Fruit fly (Drosophila melanogaster): ENCODE results near the gene CG9692.

The CG9692 gene

DNA sequence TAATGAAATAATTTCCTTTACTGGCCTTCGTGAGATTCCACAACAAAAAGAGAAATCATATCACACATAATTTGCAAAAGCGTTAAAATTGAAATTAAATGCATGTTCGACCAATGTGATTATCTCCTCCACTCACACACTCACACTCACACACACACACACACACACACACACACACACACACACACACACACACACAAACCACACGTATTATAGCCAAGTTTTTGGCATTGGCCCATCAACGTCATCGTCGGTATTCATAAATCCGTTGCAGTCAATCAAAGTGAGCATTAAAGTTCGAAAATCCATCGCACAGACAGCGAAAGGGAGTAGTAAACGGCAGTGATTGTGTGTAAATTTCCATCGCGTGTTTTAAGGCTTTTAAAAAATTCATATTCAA is 14.7 kb upstream of the CG9692 start:
- TF ChIP-seq CG4854 (GFP tag; optimal IDR thresholded peaks at IDR 0.05), result no peak
- peak; percentile 7 for TF ChIP-seq abd-A (tag; optimal IDR thresholded peaks at IDR 0.05)
- TF ChIP-seq peb (GFP tag; IDR thresholded peaks at IDR 0.05), result no peak
- TF ChIP-seq CG10431 (GFP tag; optimal IDR thresholded peaks at IDR 0.05), result no peak
- TF ChIP-seq CG17385 (GFP tag; optimal IDR thresholded peaks at IDR 0.05), result no peak
- TF ChIP-seq gsb-n (tag; optimal IDR thresholded peaks at IDR 0.05), result no peak
- TF ChIP-seq bsh (GFP tag; optimal IDR thresholded peaks at IDR 0.05), result no peak
- TF ChIP-seq CG4707 (GFP tag; optimal IDR thresholded peaks at IDR 0.05), result no peak
- no peak for TF ChIP-seq ap (GFP tag; IDR thresholded peaks at IDR 0.05)
- no peak for TF ChIP-seq grau (tag; optimal IDR thresholded peaks at IDR 0.05)
- TF ChIP-seq CG43689 (GFP tag; IDR thresholded peaks at IDR 0.05), result no peak
- peak; percentile 6 for TF ChIP-seq kni (GFP tag; optimal IDR thresholded peaks at IDR 0.05)
- TF ChIP-seq CG11456 (GFP tag; IDR thresholded peaks at IDR 0.05), result no peak
- peak; percentile 28 for TF ChIP-seq oc (tag; optimal IDR thresholded peaks at IDR 0.05)
- TF ChIP-seq CG15073 (GFP tag; optimal IDR thresholded peaks at IDR 0.05), result no peak
- no peak for TF ChIP-seq ken (GFP tag; IDR thresholded peaks at IDR 0.05)
- no peak for TF ChIP-seq pum (GFP tag; optimal IDR thresholded peaks at IDR 0.05)
- TF ChIP-seq knrl (GFP tag; IDR thresholded peaks at IDR 0.05; ENCODE audit: partially characterized antibody), result no peak
- no peak for TF ChIP-seq chm (GFP tag; IDR thresholded peaks at IDR 0.05)
- TF ChIP-seq CG13424 (tag; optimal IDR thresholded peaks at IDR 0.05), result no peak
- TF ChIP-seq Hr51 (GFP tag; optimal IDR thresholded peaks at IDR 0.05), result no peak
- TF ChIP-seq fru (optimal IDR thresholded peaks at IDR 0.05), result no peak
- TF ChIP-seq Mad (GFP tag; optimal IDR thresholded peaks at IDR 0.05), result no peak
- TF ChIP-seq dati (GFP tag; IDR thresholded peaks at IDR 0.05), result no peak
- no peak for TF ChIP-seq scrt (GFP tag; optimal IDR thresholded peaks at IDR 0.05)
- no peak for TF ChIP-seq az2 (GFP tag; optimal IDR thresholded peaks at IDR 0.05)
- peak; percentile 60 for TF ChIP-seq cg (GFP tag; optimal IDR thresholded peaks at IDR 0.05)
- TF ChIP-seq CG17361 (GFP tag; IDR thresholded peaks at IDR 0.05), result no peak
- no peak for TF ChIP-seq mld (GFP tag; IDR thresholded peaks at IDR 0.05; ENCODE audit: partially characterized antibody)
- TF ChIP-seq Hr78 (GFP tag; optimal IDR thresholded peaks at IDR 0.05), result peak in 1 of 2 experiments; percentile 33

DNA sequence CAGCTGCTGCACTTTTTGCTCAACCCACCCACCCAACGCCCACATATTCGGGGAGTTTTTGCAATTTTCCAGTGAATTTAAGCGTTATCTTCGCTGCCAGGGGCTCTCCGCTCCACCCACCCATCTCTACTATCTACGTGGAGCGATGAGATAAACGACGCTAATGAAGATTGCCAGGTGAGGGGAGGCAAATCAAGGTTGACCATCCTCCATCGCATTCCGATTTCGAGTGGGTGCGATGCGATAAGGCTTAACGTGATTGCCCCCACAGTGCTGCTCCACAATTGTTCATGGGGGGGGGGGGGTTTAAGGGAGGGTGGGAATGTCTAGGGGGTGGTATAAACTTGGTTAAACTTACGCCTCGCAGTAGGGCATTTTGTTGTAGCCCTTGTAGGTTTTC is 10.9 kb upstream of the CG9692 start:
- TF ChIP-seq D (optimal IDR thresholded peaks at IDR 0.05) (no peak), D (GFP tag; optimal IDR thresholded peaks at IDR 0.05) (no peak), chinmo (GFP tag; IDR thresholded peaks at IDR 0.05; ENCODE audit: partially characterized antibody) (0 out of 4 replicates have a peak, but pooled peaks have one; percentile 48), ham (GFP tag; IDR thresholded peaks at IDR 0.05) (peak; percentile 75; the same call in 1 of the 2 replicates), ttk (GFP tag; IDR thresholded peaks at IDR 0.05) (peak; percentile 68), grn (GFP tag; optimal IDR thresholded peaks at IDR 0.05) (peak; percentile 96), CG8290 (GFP tag; optimal IDR thresholded peaks at IDR 0.05) (no peak), CG8290 (tag; optimal IDR thresholded peaks at IDR 0.05) (peak in 1 of 2 experiments; percentile 42), sug (tag; optimal IDR thresholded peaks at IDR 0.05) (peak; percentile 99), CG8765 (GFP tag; IDR thresholded peaks at IDR 0.05) (no peak), crc (GFP tag; optimal IDR thresholded peaks at IDR 0.05) (no peak), CG12769 (tag; optimal IDR thresholded peaks at IDR 0.05) (peak; percentile 15), ftz-f1 (GFP tag; optimal IDR thresholded peaks at IDR 0.05) (peak; percentile 57), sd (tag; optimal IDR thresholded peaks at IDR 0.05) (peak; percentile 99), CG17829 (tag; optimal IDR thresholded peaks at IDR 0.05) (no peak), Hey (tag; optimal IDR thresholded peaks at IDR 0.05) (peak; percentile 14), sob (GFP tag; IDR thresholded peaks at IDR 0.05) (0 out of 2 replicates have a peak, but pooled peaks have one; percentile 11), HmgZ (tag; optimal IDR thresholded peaks at IDR 0.05) (peak; percentile 18), mirr (GFP tag; optimal IDR thresholded peaks at IDR 0.05) (peak; percentile 58), CkIIα-i1 (GFP tag; IDR thresholded peaks at IDR 0.05) (no peak), exex (tag; optimal IDR thresholded peaks at IDR 0.05) (peak; percentile 83), CG2199 (GFP tag; IDR thresholded peaks at IDR 0.05) (0 out of 3 replicates have a peak, but pooled peaks have one; percentile 57), cwo (GFP tag; optimal IDR thresholded peaks at IDR 0.05) (peak; percentile 22)

All from whole organism, embryonic.